Fruit fly (Drosophila melanogaster) whole organism, embryonic: ENCODE results near the gene dpr2.

Experiments
- Ada2b ChIP-seq: fragments of 200-800 bp; sonication (Bioruptor generic); IDR thresholded peaks from 2 replicates; pipeline ENCODE4 v1.3.6; 2022; ENCODE audit warnings: missing biosample characterization, missing genetic modification characterization
- Atf-2 ChIP-seq: fragments of 200-800 bp; sonication (Bioruptor generic); optimal IDR thresholded peaks from 2 replicates; lab custom pipeline; 2016; ENCODE audit warnings: missing biosample characterization, missing genetic modification characterization
- CG13894 ChIP-seq: fragments of 200-800 bp; sonication (Bioruptor generic); optimal IDR thresholded peaks from 3 replicates; lab custom pipeline; 2018; ENCODE audit warnings: missing biosample characterization, mild to moderate bottlenecking, missing genetic modification characterization, moderate library complexity
- CG15073 ChIP-seq: fragments of 200-800 bp; sonication (Bioruptor generic); optimal IDR thresholded peaks from 2 replicates; lab custom pipeline; 2016; ENCODE audit warnings: missing biosample characterization, missing genetic modification characterization
- CG15696 ChIP-seq: fragments of 200-800 bp; sonication (Bioruptor generic); optimal IDR thresholded peaks from 2 replicates; lab custom pipeline; 2019; ENCODE audit warnings: missing biosample characterization, mild to moderate bottlenecking, missing genetic modification characterization, moderate library complexity
- CG2199 ChIP-seq: fragments of 200-800 bp; sonication (Bioruptor generic); IDR thresholded peaks from 3 replicates; pipeline ENCODE4 v1.3.6; 2022; ENCODE audit warnings: missing biosample characterization, missing genetic modification characterization
- CG30403 ChIP-seq: fragments of 200-800 bp; sonication (Bioruptor generic); optimal IDR thresholded peaks from 3 replicates; lab custom pipeline; 2016; ENCODE audit warnings: missing biosample characterization, missing genetic modification characterization
- CG3065 ChIP-seq: fragments of 200-800 bp; sonication (Bioruptor generic); optimal IDR thresholded peaks from 2 replicates; lab custom pipeline; 2016; ENCODE audit warnings: missing biosample characterization, missing genetic modification characterization
- CG31388 ChIP-seq: fragments of 200-800 bp; sonication (Bioruptor generic); optimal IDR thresholded peaks from 2 replicates; lab custom pipeline; 2016; ENCODE audit warnings: missing biosample characterization, missing genetic modification characterization
- CG32767 ChIP-seq: fragments of 200-800 bp; sonication (Bioruptor generic); IDR thresholded peaks from 2 replicates; pipeline ENCODE4 v1.3.6; 2022; ENCODE audit warnings: missing biosample characterization, missing genetic modification characterization
- CG43689 ChIP-seq: fragments of 200-800 bp; sonication (Bioruptor generic); IDR thresholded peaks from 2 replicates; pipeline ENCODE4 v1.3.6; 2022; ENCODE audit warnings: missing biosample characterization, missing genetic modification characterization
- CG6254 ChIP-seq: fragments of 200-800 bp; sonication (Bioruptor generic); optimal IDR thresholded peaks from 3 replicates; lab custom pipeline; 2017; ENCODE audit warnings: mild to moderate bottlenecking, missing biosample characterization, missing genetic modification reagents, missing genetic modification characterization
- CG6272 ChIP-seq: fragments of 200-800 bp; sonication (Bioruptor generic); IDR thresholded peaks from 2 replicates; pipeline ENCODE4 v1.3.6; 2022; ENCODE audit warnings: missing biosample characterization, missing genetic modification characterization
- Ets65A ChIP-seq: fragments of 200-800 bp; sonication (Bioruptor generic); peaks from one replicate; lab custom pipeline; 2016; ENCODE audit warnings: missing biosample characterization, missing genetic modification characterization
- Ets97D ChIP-seq: fragments of 200-800 bp; sonication (Bioruptor generic); optimal IDR thresholded peaks from 3 replicates; lab custom pipeline; 2016; ENCODE audit warnings: missing biosample characterization, missing genetic modification characterization
- Max ChIP-seq: fragments of 200-800 bp; sonication (Bioruptor generic); optimal IDR thresholded peaks from 2 replicates; lab custom pipeline; 2016; ENCODE audit warnings: missing biosample characterization, mild to moderate bottlenecking, missing genetic modification characterization
- Ssrp ChIP-seq: fragments of 200-800 bp; sonication (Bioruptor generic); optimal IDR thresholded peaks from 2 replicates; lab custom pipeline; 2018; ENCODE audit warnings: missing biosample characterization, mild to moderate bottlenecking, missing genetic modification characterization, moderate library complexity
- az2 ChIP-seq: fragments of 200-800 bp; sonication (Bioruptor generic); optimal IDR thresholded peaks from 3 replicates; lab custom pipeline; 2016; ENCODE audit warnings: missing biosample characterization, missing genetic modification characterization
- btn ChIP-seq: fragments of 200-800 bp; sonication (Bioruptor generic); optimal IDR thresholded peaks from 2 replicates; lab custom pipeline; 2016; ENCODE audit warnings: missing biosample characterization, missing genetic modification characterization
- cas ChIP-seq: fragments of 200-800 bp; sonication (Bioruptor generic); IDR thresholded peaks from 2 replicates; pipeline ENCODE4 v1.3.6; 2022; ENCODE audit warnings: missing biosample characterization, missing genetic modification characterization
- corto ChIP-seq: fragments of 200-800 bp; sonication (Bioruptor generic); optimal IDR thresholded peaks from 2 replicates; lab custom pipeline; 2016; ENCODE audit warnings: missing biosample characterization, mild to moderate bottlenecking, missing genetic modification characterization, moderate library complexity
- crp ChIP-seq, 2 experiments: fragments of 200-800 bp; sonication (Bioruptor generic); optimal IDR thresholded peaks; 2 replicates in 1 of 2; 3 replicates in 1 of 2; lab custom pipeline; 2017; ENCODE audit warnings: missing biosample characterization in 2 of 2, missing genetic modification characterization in 2 of 2, mild to moderate bottlenecking in 1 of 2, moderate library complexity in 1 of 2
- danr ChIP-seq: fragments of 200-800 bp; sonication (Bioruptor generic); IDR thresholded peaks from 2 replicates; pipeline ENCODE4 v1.3.6; 2022; ENCODE audit warnings: missing biosample characterization, missing genetic modification characterization
- disco-r ChIP-seq: fragments of 200-800 bp; sonication (Bioruptor generic); optimal IDR thresholded peaks from 2 replicates; lab custom pipeline; 2016; ENCODE audit warnings: missing biosample characterization, missing genetic modification characterization
- gem ChIP-seq: fragments of 200-800 bp; sonication (Bioruptor generic); optimal IDR thresholded peaks from 2 replicates; lab custom pipeline; 2019; ENCODE audit warnings: missing biosample characterization, mild to moderate bottlenecking, missing genetic modification characterization, moderate library complexity
- odd ChIP-seq: fragments of 200-800 bp; sonication (Bioruptor generic); optimal IDR thresholded peaks from 2 replicates; lab custom pipeline; 2017; ENCODE audit warnings: missing biosample characterization, mild to moderate bottlenecking, missing genetic modification characterization
- row ChIP-seq: fragments of 200-800 bp; sonication (Bioruptor generic); IDR thresholded peaks from 3 replicates; pipeline ENCODE4 v1.3.6; 2022; ENCODE audit warnings: missing biosample characterization, missing genetic modification characterization
- sim ChIP-seq: fragments of 200-800 bp; sonication (Bioruptor generic); IDR thresholded peaks from 2 replicates; pipeline ENCODE4 v1.3.6; 2022; ENCODE audit warnings: missing biosample characterization, missing genetic modification characterization
- twi ChIP-seq: fragments of 200-800 bp; optimal IDR thresholded peaks from 2 replicates; lab custom pipeline; 2019; ENCODE audit warnings: missing biosample characterization, mild to moderate bottlenecking, missing genetic modification characterization, moderate library complexity
- tx ChIP-seq: fragments of 200-800 bp; sonication (Bioruptor generic); optimal IDR thresholded peaks from 2 replicates; lab custom pipeline; 2016; ENCODE audit warnings: missing biosample characterization, missing genetic modification characterization
- usp ChIP-seq: fragments of >200 bp; optimal IDR thresholded peaks from 2 replicates; lab custom pipeline; 2017; ENCODE audit warnings: missing biosample characterization, missing genetic modification characterization
- wor ChIP-seq: fragments of 200-800 bp; sonication (Bioruptor generic); IDR thresholded peaks from 2 replicates; pipeline ENCODE4 v1.3.6; 2022; ENCODE audit warnings: missing biosample characterization, missing genetic modification characterization

The dpr2 gene

dm6 chr2L:10910548-10910947 lies 53.4 kb downstream of the dpr2 start, which contains the start of gene CG14069:
CG14069 (minus strand) TSS chr2L:10910648.
- TF ChIP-seq usp (GFP tag; lab: Kevin White, UChicago): no peak
- TF ChIP-seq CG43689: no peak
- TF ChIP-seq, all 482 proteins: peak for 0

- TF ChIP-seq Atf-2 (GFP tag; lab: Kevin White, UChicago): no peak
- TF ChIP-seq twi (tag; lab: Kevin White, UChicago): no peak
These were observed 55.2 kb downstream of the dpr2 start, which contains the start of gene CG7309 for dm6 chr2L:10908793-10909192. CG7309 (minus strand) TSS chr2L:10908893.

dm6 chr2L:10901685-10902084 lies 62.3 kb downstream of the dpr2 start, which contains the start of gene CG14070:
CG14070 (minus strand) TSS chr2L:10901785.
- TF ChIP-seq sim (no peak), CG2199 (GFP tag; lab: Robert Waterston, UW) (no peak), row (no peak), CG32767 (GFP tag; lab: Robert Waterston, UW) (no peak), btn (GFP tag; lab: Kevin White, UChicago) (no peak)

- TF ChIP-seq wor (GFP tag; lab: Robert Waterston, UW) (no peak), Ets97D (no peak), CG6272 (GFP tag; lab: Robert Waterston, UW) (no peak), az2 (GFP tag; lab: Kevin White, UChicago) (no peak), CG13894 (tag; lab: Kevin White, UChicago) (no peak), gem (no peak), odd (GFP tag; lab: Kevin White, UChicago) (no peak), cas (GFP tag; lab: Robert Waterston, UW) (no peak), CG6254 (GFP tag; lab: Kevin White, UChicago) (no peak)
These were observed 75.1 kb downstream of the dpr2 start, which contains the start of gene CG14071 for dm6 chr2L:10888827-10889226. CG14071 (minus strand) TSS chr2L:10888927.

dm6 chr2L:10869867-10870266 lies 94.1 kb downstream of the dpr2 start, which contains the start of gene CG12517:
CG12517 (plus strand) TSS chr2L:10870167.
- TF ChIP-seq tx (GFP tag; lab: Kevin White, UChicago) (no peak), CG31388 (GFP tag; lab: Kevin White, UChicago) (no peak), Ssrp (tag; lab: Kevin White, UChicago) (no peak), corto (GFP tag; lab: Kevin White, UChicago) (no peak), crp (GFP tag; optimal IDR thresholded peaks at IDR 0.05; lab: Kevin White, UChicago) (no peak), Ada2b (GFP tag; lab: Robert Waterston, UW) (no peak), CG3065 (no peak), Ets65A (GFP tag; lab: Kevin White, UChicago) (no peak), disco-r (GFP tag; lab: Kevin White, UChicago) (no peak), CG15073 (GFP tag; lab: Kevin White, UChicago) (no peak), CG15696 (tag; lab: Kevin White, UChicago) (no peak), Max (GFP tag; lab: Kevin White, UChicago) (no peak), CG30403 (GFP tag; lab: Kevin White, UChicago) (no peak), danr (GFP tag; lab: Robert Waterston, UW) (no peak)
